Fruit fly (Drosophila melanogaster): ENCODE data around the gene CG9109.

The CG9109 gene

dm6 chr2L:6051212-6051621 lies 17.0 kb upstream of the CG9109 start (continued):
- TF ChIP-seq dati (GFP tag; IDR thresholded peaks at IDR 0.05) (peak; percentile 44; the same call in 1 of the 2 replicates), hb (GFP tag; IDR thresholded peaks at IDR 0.05; ENCODE audit: partially characterized antibody) (no peak), Camta (GFP tag; optimal IDR thresholded peaks at IDR 0.05) (peak; percentile 95), CG6791 (GFP tag; IDR thresholded peaks at IDR 0.05; ENCODE audit: partially characterized antibody) (0 out of 3 replicates have a peak, but pooled peaks have one; percentile 12), CG33557 (GFP tag; optimal IDR thresholded peaks at IDR 0.05) (peak; percentile 95), Neu2 (GFP tag; optimal IDR thresholded peaks at IDR 0.05; ENCODE audit: borderline replicate concordance) (peak; percentile 58), tgo (GFP tag; IDR thresholded peaks at IDR 0.05) (peak; percentile 94), ci (GFP tag; IDR thresholded peaks at IDR 0.05) (peak; percentile 99), CG9876 (GFP tag; optimal IDR thresholded peaks at IDR 0.05) (peak; percentile 76), Dip3 (GFP tag; optimal IDR thresholded peaks at IDR 0.05) (peak; percentile 92), CG2889 (GFP tag; IDR thresholded peaks at IDR 0.05) (peak; percentile 82), unpg (GFP tag; optimal IDR thresholded peaks at IDR 0.05) (peak; percentile 98), lola (GFP tag; optimal IDR thresholded peaks at IDR 0.05) (peak in 1 of 3 experiments; percentile 95), NfI (GFP tag; optimal IDR thresholded peaks at IDR 0.05) (peak; percentile 95), Hmr (GFP tag; optimal IDR thresholded peaks at IDR 0.05) (peak; percentile 98), CG6254 (GFP tag; optimal IDR thresholded peaks at IDR 0.05) (peak; percentile 95), Dad (GFP tag; optimal IDR thresholded peaks at IDR 0.05) (peak; percentile 97), CG8765 (GFP tag; IDR thresholded peaks at IDR 0.05) (peak; percentile 73), tll (GFP tag; optimal IDR thresholded peaks at IDR 0.05) (peak in 1 of 2 experiments; percentile 27), fd96Cb (tag; optimal IDR thresholded peaks at IDR 0.05) (peak; percentile 90), lov (optimal IDR thresholded peaks at IDR 0.05) (no peak), lov (GFP tag; IDR thresholded peaks at IDR 0.05) (peak; percentile 89), D19B (GFP tag; optimal IDR thresholded peaks at IDR 0.05) (peak; percentile 84), Antp (GFP tag; optimal IDR thresholded peaks at IDR 0.05) (peak; percentile 89), CG12071 (GFP tag; optimal IDR thresholded peaks at IDR 0.05) (peak; percentile 98), Asciz (GFP tag; optimal IDR thresholded peaks at IDR 0.05) (peak; percentile 95), danr (GFP tag; IDR thresholded peaks at IDR 0.05) (peak; percentile 37; the same call in 1 of the 2 replicates), sna (GFP tag; IDR thresholded peaks at IDR 0.05; ENCODE audit: partially characterized antibody) (no peak), CG14014 (GFP tag; IDR thresholded peaks at IDR 0.05) (peak; percentile 96), bsh (GFP tag; optimal IDR thresholded peaks at IDR 0.05) (peak; percentile 93 to 97), H2.0 (GFP tag; IDR thresholded peaks at IDR 0.05) (peak; percentile 90), vvl (GFP tag; IDR thresholded peaks at IDR 0.05) (peak; percentile 99), CG18476 (GFP tag; optimal IDR thresholded peaks at IDR 0.05) (peak; percentile 95), Gug (GFP tag; IDR thresholded peaks at IDR 0.05) (peak; percentile 41; the same call in 1 of the 4 replicates), chn (GFP tag; optimal IDR thresholded peaks at IDR 0.05) (peak; percentile 92), ATbp (GFP tag; optimal IDR thresholded peaks at IDR 0.05) (peak; percentile 95), insv (GFP tag; optimal IDR thresholded peaks at IDR 0.05) (peak; percentile 5 to 77), CG13775 (GFP tag; optimal IDR thresholded peaks at IDR 0.05) (peak; percentile 95), CG12236 (GFP tag; optimal IDR thresholded peaks at IDR 0.05) (peak; percentile 92), HLH3B (GFP tag; IDR thresholded peaks at IDR 0.05) (peak; percentile 95), CG32772 (GFP tag; IDR thresholded peaks at IDR 0.05) (peak; percentile 72), Ada2b (GFP tag; IDR thresholded peaks at IDR 0.05) (peak; percentile 96), CrebB (tag; optimal IDR thresholded peaks at IDR 0.05) (peak; percentile 98), CG4328 (GFP tag; optimal IDR thresholded peaks at IDR 0.05) (peak; percentile 95), p53 (GFP tag; optimal IDR thresholded peaks at IDR 0.05) (peak; percentile 90), Sry-δ (GFP tag; optimal IDR thresholded peaks at IDR 0.05) (peak; percentile 48), CG18011 (GFP tag; optimal IDR thresholded peaks at IDR 0.05) (peak; percentile 86), CG2129 (GFP tag; IDR thresholded peaks at IDR 0.05; ENCODE audit: partially characterized antibody) (no peak), org-1 (GFP tag; optimal IDR thresholded peaks at IDR 0.05) (peak; percentile 96)
